Worm (Caenorhabditis elegans) whole organism, late embryonic: Measurements from ENCODE around the gene F23G4.1.

Experiments used
- C08G9.2 ChIP-seq: sonication (generic microtip); optimal IDR thresholded peaks from 2 replicates; lab custom pipeline; 2016; ENCODE audit warnings: mild to moderate bottlenecking, missing genetic modification characterization, moderate library complexity, missing compliant biosample characterization
- C38D4.7 ChIP-seq: fragments of 200-800 bp; sonication (Bioruptor generic); optimal IDR thresholded peaks from 2 replicates; lab custom pipeline; 2018; ENCODE audit warnings: mild to moderate bottlenecking, missing genetic modification characterization, moderate library complexity, missing compliant biosample characterization
- F13H6.1 ChIP-seq: sonication (generic microtip); optimal IDR thresholded peaks from 2 replicates; lab custom pipeline; 2016; ENCODE audit warnings: missing genetic modification characterization, missing compliant biosample characterization
- K02D7.2 ChIP-seq: sonication (generic microtip); optimal IDR thresholded peaks from 2 replicates; lab custom pipeline; 2017; ENCODE audit warnings: mild to moderate bottlenecking, missing genetic modification characterization, missing compliant biosample characterization
- K09A11.1 ChIP-seq: sonication (generic microtip); optimal IDR thresholded peaks from 2 replicates; lab custom pipeline; 2017; ENCODE audit warnings: antibody characterized with exemption, mild to moderate bottlenecking, missing genetic modification characterization, missing compliant biosample characterization; ENCODE audit not compliant: insufficient read depth
- T23F11.4 ChIP-seq: fragments of 200-800 bp; sonication (Bioruptor generic); optimal IDR thresholded peaks from 2 replicates; lab custom pipeline; 2018; ENCODE audit warnings: mild to moderate bottlenecking, missing genetic modification characterization, missing compliant biosample characterization
- Y22D7AL.16 ChIP-seq: sonication (generic microtip); optimal IDR thresholded peaks from 2 replicates; lab custom pipeline; 2016; ENCODE audit warnings: missing genetic modification characterization, missing compliant biosample characterization
- ahr-1 ChIP-seq: sonication (generic microtip); optimal IDR thresholded peaks from 2 replicates; lab custom pipeline; 2016; ENCODE audit warnings: missing genetic modification characterization, missing compliant biosample characterization
- ama-1 ChIP-seq: fragments of 150-350 bp; optimal IDR thresholded peaks from 2 replicates; lab custom pipeline; 2014
- ceh-14 ChIP-seq: sonication (generic microtip); optimal IDR thresholded peaks from 2 replicates; lab custom pipeline; 2016; ENCODE audit warnings: missing genotype, missing genetic modification characterization, missing compliant biosample characterization
- ceh-18 ChIP-seq: sonication (generic microtip); optimal IDR thresholded peaks from 2 replicates; lab custom pipeline; 2016; ENCODE audit warnings: missing genetic modification characterization, missing compliant biosample characterization
- ceh-31 ChIP-seq: sonication (generic microtip); optimal IDR thresholded peaks from 2 replicates; lab custom pipeline; 2016; ENCODE audit warnings: missing genetic modification characterization, missing compliant biosample characterization
- ceh-45 ChIP-seq: fragments of 200-800 bp; sonication (Bioruptor generic); IDR thresholded peaks from 2 replicates; pipeline ENCODE4 v1.3.6; 2022; ENCODE audit warnings: missing genetic modification reagents, missing genetic modification characterization, missing compliant biosample characterization
- ceh-48 ChIP-seq: sonication (generic microtip); optimal IDR thresholded peaks from 2 replicates; lab custom pipeline; 2016; ENCODE audit warnings: missing genetic modification characterization, inconsistent platforms, missing compliant biosample characterization
- ceh-6 ChIP-seq: fragments of 200-800 bp; sonication (Bioruptor generic); optimal IDR thresholded peaks from 2 replicates; lab custom pipeline; 2018; ENCODE audit warnings: mild to moderate bottlenecking, missing genetic modification characterization, missing compliant biosample characterization
- ceh-9 ChIP-seq: sonication (generic microtip); optimal IDR thresholded peaks from 2 replicates; lab custom pipeline; 2016; ENCODE audit warnings: mild to moderate bottlenecking, missing genetic modification characterization, inconsistent platforms, missing compliant biosample characterization
- che-1 ChIP-seq: sonication (generic microtip); optimal IDR thresholded peaks from 2 replicates; lab custom pipeline; 2016; ENCODE audit warnings: mild to moderate bottlenecking, missing genetic modification characterization, missing compliant biosample characterization
- dmd-4 ChIP-seq: sonication (generic microtip); optimal IDR thresholded peaks from 2 replicates; lab custom pipeline; 2016; ENCODE audit warnings: borderline replicate concordance, missing genetic modification characterization, missing compliant biosample characterization
- dve-1 ChIP-seq: sonication (generic microtip); optimal IDR thresholded peaks from 2 replicates; lab custom pipeline; 2017; ENCODE audit warnings: antibody characterized with exemption, mild to moderate bottlenecking, missing genetic modification characterization, missing compliant biosample characterization
- elt-4 ChIP-seq: sonication (generic microtip); optimal IDR thresholded peaks from 2 replicates; lab custom pipeline; 2016; ENCODE audit warnings: missing genetic modification characterization, missing compliant biosample characterization
- ets-4 ChIP-seq: sonication (generic microtip); optimal IDR thresholded peaks from 2 replicates; lab custom pipeline; 2016; ENCODE audit warnings: missing genetic modification characterization, missing compliant biosample characterization
- fax-1 ChIP-seq: sonication (generic microtip); optimal IDR thresholded peaks from 2 replicates; lab custom pipeline; 2016; ENCODE audit warnings: missing genotype, missing genetic modification characterization, missing compliant biosample characterization
- fkh-10 ChIP-seq: fragments of 150-350 bp; optimal IDR thresholded peaks from 2 replicates; lab custom pipeline; 2014; ENCODE audit warnings: missing biosample characterization, missing genetic modification reagents, missing genetic modification characterization
- gmeb-2 ChIP-seq: sonication (generic microtip); optimal IDR thresholded peaks from 2 replicates; lab custom pipeline; 2016; ENCODE audit warnings: missing genetic modification characterization, inconsistent platforms, missing compliant biosample characterization
- hlh-15 ChIP-seq: sonication (generic microtip); optimal IDR thresholded peaks from 2 replicates; lab custom pipeline; 2016; ENCODE audit warnings: missing genetic modification characterization, missing compliant biosample characterization
- hlh-30 ChIP-seq: sonication (generic microtip); optimal IDR thresholded peaks from 2 replicates; lab custom pipeline; 2017; ENCODE audit warnings: antibody characterized with exemption, missing genetic modification characterization, missing compliant biosample characterization; ENCODE audit not compliant: insufficient read depth
- hlh-6 ChIP-seq: sonication (generic microtip); optimal IDR thresholded peaks from 2 replicates; lab custom pipeline; 2016; ENCODE audit warnings: missing genotype, missing genetic modification characterization, missing compliant biosample characterization
- hlh-8 ChIP-seq: sonication (generic microtip); optimal IDR thresholded peaks from 2 replicates; lab custom pipeline; 2016; ENCODE audit warnings: missing genotype, missing genetic modification characterization, missing compliant biosample characterization
- lin-11 ChIP-seq: fragments of 200-800 bp; sonication (Bioruptor generic); optimal IDR thresholded peaks from 2 replicates; lab custom pipeline; 2018; ENCODE audit warnings: mild to moderate bottlenecking, missing genetic modification characterization, missing compliant biosample characterization
- madf-2 ChIP-seq: sonication (generic microtip); optimal IDR thresholded peaks from 2 replicates; lab custom pipeline; 2017; ENCODE audit warnings: missing genetic modification characterization, missing compliant biosample characterization
- mec-3 ChIP-seq: sonication (generic microtip); optimal IDR thresholded peaks from 2 replicates; lab custom pipeline; 2016; ENCODE audit warnings: borderline replicate concordance, missing genetic modification characterization, missing compliant biosample characterization
- nhr-11 ChIP-seq: fragments of 150-350 bp; optimal IDR thresholded peaks from 2 replicates; lab custom pipeline; 2014; ENCODE audit warnings: missing biosample characterization, missing genetic modification characterization
- pag-3 ChIP-seq: sonication (generic microtip); optimal IDR thresholded peaks from 2 replicates; lab custom pipeline; 2016; ENCODE audit warnings: missing compliant biosample characterization, missing genetic modification characterization, borderline replicate concordance
- pax-1 ChIP-seq: fragments of 150-350 bp; optimal IDR thresholded peaks from 2 replicates; lab custom pipeline; 2014; ENCODE audit warnings: missing biosample characterization, missing genetic modification characterization
- pros-1 ChIP-seq: fragments of 150-350 bp; optimal IDR thresholded peaks from 2 replicates; lab custom pipeline; 2014; ENCODE audit warnings: missing biosample characterization, missing genetic modification reagents, missing genetic modification characterization
- ref-2 ChIP-seq: sonication (generic microtip); optimal IDR thresholded peaks from 2 replicates; lab custom pipeline; 2016; ENCODE audit warnings: missing genetic modification characterization, missing compliant biosample characterization
- sdc-2 ChIP-seq: sonication (generic microtip); optimal IDR thresholded peaks from 2 replicates; lab custom pipeline; 2016; ENCODE audit warnings: missing genotype, missing genetic modification characterization, missing compliant biosample characterization
- sox-2 ChIP-seq: fragments of 200-800 bp; sonication (Bioruptor generic); IDR thresholded peaks from 2 replicates; pipeline ENCODE4 v1.3.6; 2022; ENCODE audit warnings: missing genetic modification reagents, missing genetic modification characterization, missing compliant biosample characterization
- sox-4 ChIP-seq: sonication (generic microtip); optimal IDR thresholded peaks from 2 replicates; lab custom pipeline; 2017; ENCODE audit warnings: mild to moderate bottlenecking, missing genetic modification characterization, inconsistent platforms, missing compliant biosample characterization
- tbx-2 ChIP-seq: sonication (generic microtip); optimal IDR thresholded peaks from 2 replicates; lab custom pipeline; 2016; ENCODE audit warnings: missing genetic modification characterization, missing compliant biosample characterization
- tbx-7 ChIP-seq: sonication (generic microtip); optimal IDR thresholded peaks from 2 replicates; lab custom pipeline; 2016; ENCODE audit warnings: missing genotype, missing genetic modification characterization, missing compliant biosample characterization
- ttx-3 ChIP-seq: sonication (generic microtip); optimal IDR thresholded peaks from 2 replicates; lab custom pipeline; 2016; ENCODE audit warnings: missing genetic modification reagents, missing genetic modification characterization, missing compliant biosample characterization
- unc-42 ChIP-seq: sonication (generic microtip); optimal IDR thresholded peaks from 2 replicates; lab custom pipeline; 2016; ENCODE audit warnings: missing genotype, missing genetic modification characterization, missing compliant biosample characterization
- unc-86 ChIP-seq: sonication (generic microtip); optimal IDR thresholded peaks from 2 replicates; lab custom pipeline; 2016; ENCODE audit warnings: missing genetic modification characterization, missing compliant biosample characterization
- zip-5 ChIP-seq: sonication (generic microtip); optimal IDR thresholded peaks from 2 replicates; lab custom pipeline; 2016; ENCODE audit warnings: missing genetic modification characterization, missing compliant biosample characterization

Gene F23G4.1

DNA sequence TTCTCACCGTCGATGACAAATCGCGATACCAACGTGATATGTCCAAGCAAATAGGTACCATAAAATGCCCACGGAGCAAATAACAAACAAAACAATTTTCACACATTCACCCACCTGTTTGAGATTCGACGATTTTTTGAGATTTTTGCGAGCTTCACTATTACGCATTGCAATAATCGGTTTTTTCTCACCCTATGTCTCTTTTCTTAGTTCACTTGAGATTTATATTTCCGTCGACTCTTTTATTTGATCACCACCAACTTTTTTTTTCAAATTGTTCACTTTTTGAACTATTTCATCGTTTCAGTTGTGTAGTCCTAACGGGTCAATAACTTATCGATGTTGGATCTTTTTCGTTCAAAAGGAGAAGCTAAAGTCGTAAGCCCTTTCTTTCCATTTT lies 14.5 kb downstream of the F23G4.1 start, which contains the start of gene fbxl-4:
Gene fbxl-4, plus strand, starts transcription at position 301 of the 400 bp plus-strand sequence.
- TF ChIP-seq ets-4 (tag; lab: Kevin White, UChicago) (no peak), ceh-14 (tag; lab: Kevin White, UChicago) (no peak), fax-1 (no peak), ceh-6 (GFP tag; lab: Kevin White, UChicago) (no peak), ttx-3 (tag; lab: Kevin White, UChicago) (no peak)

DNA sequence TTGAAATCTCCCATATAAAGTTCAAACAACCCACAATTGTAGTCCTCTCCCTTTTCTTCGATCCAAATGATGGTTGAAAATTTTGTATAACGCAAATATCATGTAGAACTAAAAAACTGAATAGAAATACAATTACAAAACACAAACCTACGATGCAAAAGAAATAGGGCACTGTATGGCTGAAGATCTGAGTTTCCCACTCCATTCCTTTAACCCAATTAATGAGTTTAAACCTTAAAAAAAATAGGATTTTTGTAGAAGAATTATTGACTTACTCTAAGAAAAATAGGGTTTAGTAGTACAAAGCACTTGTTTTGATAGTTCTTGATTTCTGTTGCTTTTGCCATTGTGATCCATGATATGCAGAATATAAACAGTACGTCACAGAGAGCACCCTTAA lies 19.6 kb downstream of the F23G4.1 start:
- no peak for TF ChIP-seq gmeb-2 (tag; lab: Kevin White, UChicago)
- no peak for TF ChIP-seq ama-1 (lab: Kevin White, UChicago)
- no peak for TF ChIP-seq hlh-30 (tag; lab: Kevin White, UChicago)
- TF ChIP-seq zip-5 (tag; lab: Kevin White, UChicago) = no peak
- TF ChIP-seq T23F11.4 = no peak
- TF ChIP-seq K09A11.1 (tag; lab: Kevin White, UChicago) = no peak
- TF ChIP-seq hlh-8 (tag; lab: Kevin White, UChicago) = no peak
- no peak for TF ChIP-seq tbx-2 (tag; lab: Kevin White, UChicago)
- no peak for TF ChIP-seq hlh-6 (tag; lab: Kevin White, UChicago)
- no peak for TF ChIP-seq ahr-1 (tag; lab: Kevin White, UChicago)
- TF ChIP-seq C38D4.7 (GFP tag; lab: Kevin White, UChicago) = no peak
- TF ChIP-seq fkh-10 = no peak
- no peak for TF ChIP-seq hlh-15 (tag; lab: Kevin White, UChicago)
- TF ChIP-seq Y22D7AL.16 (tag; lab: Kevin White, UChicago) = no peak
- TF ChIP-seq ceh-48 = no peak
- TF ChIP-seq che-1 (tag; lab: Kevin White, UChicago) = no peak
- no peak for TF ChIP-seq tbx-7 (tag; lab: Kevin White, UChicago)
- no peak for TF ChIP-seq elt-4 (tag; lab: Kevin White, UChicago)

DNA sequence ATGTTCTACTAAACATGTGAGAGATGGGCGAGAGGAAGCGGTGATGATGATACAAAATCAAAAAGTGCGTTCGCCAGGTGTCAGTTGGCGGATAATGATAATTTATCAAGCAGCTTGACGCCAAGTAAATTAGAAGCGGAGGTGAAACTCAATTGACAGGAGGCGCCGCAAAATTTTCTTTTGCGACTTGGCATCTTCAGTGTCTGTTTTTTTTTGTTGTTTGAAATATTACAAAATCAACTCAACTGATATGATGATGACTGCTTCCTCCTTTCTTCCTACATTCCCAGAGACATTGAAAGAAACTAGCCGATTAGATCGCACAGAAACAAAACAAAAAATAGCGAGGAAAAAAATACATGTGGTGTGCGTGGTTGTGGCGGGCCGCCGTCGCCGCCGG lies 27.0 kb downstream of the F23G4.1 start:
- TF ChIP-seq C38D4.7 (GFP tag; lab: Kevin White, UChicago) (no peak), ceh-18 (tag; lab: Kevin White, UChicago) (no peak), pax-1 (no peak), tbx-7 (tag; lab: Kevin White, UChicago) (no peak), ceh-9 (tag; lab: Kevin White, UChicago) (no peak), mec-3 (tag; lab: Kevin White, UChicago) (no peak), sdc-2 (tag; lab: Kevin White, UChicago) (no peak), unc-42 (tag; lab: Kevin White, UChicago) (no peak), madf-2 (tag; lab: Kevin White, UChicago) (no peak)

DNA sequence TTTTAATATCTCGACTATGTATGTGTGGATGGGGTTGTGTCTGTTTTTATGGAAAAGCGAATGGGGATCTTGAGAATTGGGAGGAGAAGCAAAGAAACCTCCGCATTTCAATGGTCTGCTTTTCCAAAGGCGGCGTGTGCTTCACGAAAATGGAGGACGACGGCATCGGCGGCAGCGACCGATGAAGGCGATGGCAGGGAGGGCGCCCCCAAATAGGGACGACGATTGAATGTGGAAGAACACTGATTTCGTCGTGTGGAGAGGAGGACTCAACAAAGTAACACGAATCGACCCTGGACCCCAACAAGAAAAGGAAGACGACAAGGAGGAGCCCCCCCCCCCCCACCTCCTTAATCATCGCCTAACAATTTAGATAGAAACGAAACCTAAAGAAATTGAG lies 30.0 kb downstream of the F23G4.1 start:
- TF ChIP-seq pax-1 (no peak), gmeb-2 (tag; lab: Kevin White, UChicago) (no peak), C08G9.2 (tag; lab: Kevin White, UChicago) (no peak), ceh-6 (GFP tag; lab: Kevin White, UChicago) (no peak), fkh-10 (no peak), ref-2 (tag; lab: Kevin White, UChicago) (no peak), ceh-14 (tag; lab: Kevin White, UChicago) (no peak), K09A11.1 (tag; lab: Kevin White, UChicago) (no peak), sox-4 (tag; lab: Kevin White, UChicago) (no peak), ceh-31 (no peak), C38D4.7 (GFP tag; lab: Kevin White, UChicago) (no peak), tbx-2 (tag; lab: Kevin White, UChicago) (no peak)

DNA sequence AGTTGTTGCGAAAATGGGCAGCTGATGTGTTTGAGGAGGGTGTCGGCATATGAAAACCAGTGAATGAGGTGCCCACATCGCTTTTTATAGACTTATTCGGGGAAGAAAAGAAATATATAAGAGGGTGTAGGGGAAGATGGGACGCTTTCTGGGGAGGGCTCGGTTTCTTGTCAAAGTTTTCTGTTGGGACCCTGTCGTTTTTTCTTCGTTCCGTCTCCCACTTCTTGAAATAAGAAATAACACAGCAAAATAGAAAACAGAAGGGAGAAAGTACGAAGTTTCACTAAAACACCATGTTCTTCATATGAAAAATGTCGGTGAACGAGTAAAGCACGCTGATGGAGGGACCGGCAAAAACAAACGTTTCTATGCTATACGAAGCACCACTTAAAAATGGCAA lies 33.4 kb downstream of the F23G4.1 start, which contains the start of gene dop-3:
Gene dop-3, minus strand, starts transcription at position 101 of the 400 bp plus-strand sequence.
- no peak for TF ChIP-seq pros-1 (tag; lab: Kevin White, UChicago)
- TF ChIP-seq K02D7.2 (tag; lab: Kevin White, UChicago) = no peak
- TF ChIP-seq fkh-10 = no peak
- no peak for TF ChIP-seq nhr-11 (tag; lab: Kevin White, UChicago)
- no peak for TF ChIP-seq pag-3 (tag; lab: Kevin White, UChicago)
- no peak for TF ChIP-seq unc-86
- TF ChIP-seq ref-2 (tag; lab: Kevin White, UChicago) = no peak
- no peak for TF ChIP-seq sox-2 (GFP tag; lab: Robert Waterston, UW)
- no peak for TF ChIP-seq ceh-31
- TF ChIP-seq dmd-4 (tag; lab: Kevin White, UChicago) = no peak
- no peak for TF ChIP-seq ceh-48
- no peak for TF ChIP-seq ceh-45 (GFP tag; lab: Robert Waterston, UW)
- TF ChIP-seq lin-11 (tag; lab: Kevin White, UChicago) = no peak
- TF ChIP-seq F13H6.1 = no peak
- no peak for TF ChIP-seq ets-4 (tag; lab: Kevin White, UChicago)
- no peak for TF ChIP-seq dve-1 (tag; lab: Kevin White, UChicago)
- TF ChIP-seq ceh-9 (tag; lab: Kevin White, UChicago) = no peak
- TF ChIP-seq tbx-2 (tag; lab: Kevin White, UChicago) = no peak
